Worm (Caenorhabditis elegans) whole organism, young adult: Measurements from ENCODE around the gene sad-1.

Experiments
- ets-4 ChIP-seq: fragments of 200-800 bp; sonication (Bioruptor generic); optimal IDR thresholded peaks from 2 replicates; lab custom pipeline; 2018; ENCODE audit warnings: mild to moderate bottlenecking, missing genetic modification characterization, missing compliant biosample characterization
- tbp1 ChIP-seq: fragments of 200-800 bp; sonication (Bioruptor generic); optimal IDR thresholded peaks from 2 replicates; lab custom pipeline; 2018; ENCODE audit warnings: mild to moderate bottlenecking, missing genetic modification characterization, missing compliant biosample characterization

ce11 chrX:13456442-13456841, 44.0 kb downstream of the sad-1 start, which contains the start of gene flr-1:
- TF ChIP-seq tbp1 (GFP tag; lab: Kevin White, UChicago) (no peak), ets-4 (no peak)
